Fruit fly (Drosophila melanogaster) whole organism, embryonic: ENCODE results near the gene Mst77F.

ENCODE experiments used
- Ada2b ChIP-seq: fragments of 200-800 bp; sonication (Bioruptor generic); IDR thresholded peaks from 2 replicates; pipeline ENCODE4 v1.3.6; 2022; ENCODE audit warnings: missing biosample characterization, missing genetic modification characterization
- Adf1 ChIP-seq: fragments of 200-800 bp; sonication (Bioruptor generic); IDR thresholded peaks from 2 replicates; pipeline ENCODE4 v1.3.6; 2022; ENCODE audit warnings: missing biosample characterization, missing genetic modification characterization
- BEAF-32 ChIP-seq: fragments of 200-800 bp; sonication (Bioruptor generic); optimal IDR thresholded peaks from 3 replicates; lab custom pipeline; 2017; ENCODE audit warnings: missing biosample characterization, missing genetic modification characterization, mild to moderate bottlenecking, moderate library complexity, missing genetic modification reagents
- Bdp1 ChIP-seq: fragments of 200-800 bp; sonication (Bioruptor generic); optimal IDR thresholded peaks from 3 replicates; lab custom pipeline; 2016; ENCODE audit warnings: missing biosample characterization, missing genetic modification characterization
- Bgb ChIP-seq: fragments of 200-800 bp; sonication (Bioruptor generic); IDR thresholded peaks from 2 replicates; pipeline ENCODE4 v1.3.6; 2022; ENCODE audit warnings: missing biosample characterization, missing genetic modification characterization; ENCODE audit not compliant: partially characterized antibody
- CG12155 ChIP-seq: fragments of 200-800 bp; sonication (Bioruptor generic); optimal IDR thresholded peaks from 3 replicates; lab custom pipeline; 2016; ENCODE audit warnings: missing biosample characterization, missing genetic modification characterization
- CG12236 ChIP-seq: fragments of 200-800 bp; sonication (Bioruptor generic); optimal IDR thresholded peaks from 2 replicates; lab custom pipeline; 2016; ENCODE audit warnings: missing biosample characterization, missing genetic modification characterization
- CG15269 ChIP-seq: fragments of 200-800 bp; sonication (Bioruptor generic); optimal IDR thresholded peaks from 2 replicates; lab custom pipeline; 2018; ENCODE audit warnings: missing biosample characterization, mild to moderate bottlenecking, missing genetic modification characterization, moderate library complexity
- CG1602 ChIP-seq: fragments of 200-800 bp; sonication (Bioruptor generic); optimal IDR thresholded peaks from 3 replicates; lab custom pipeline; 2016; ENCODE audit warnings: missing biosample characterization, missing genetic modification characterization
- CG16863 ChIP-seq: fragments of 200-800 bp; sonication (Bioruptor generic); optimal IDR thresholded peaks from 3 replicates; lab custom pipeline; 2016; ENCODE audit warnings: missing biosample characterization, missing genetic modification characterization
- CG17568 ChIP-seq: fragments of 200-800 bp; sonication (Bioruptor generic); optimal IDR thresholded peaks from 2 replicates; lab custom pipeline; 2018; ENCODE audit warnings: missing biosample characterization, mild to moderate bottlenecking, missing genetic modification characterization, moderate library complexity
- CG31224 ChIP-seq: fragments of 200-800 bp; sonication (Bioruptor generic); IDR thresholded peaks from 2 replicates; pipeline ENCODE4 v1.3.6; 2022; ENCODE audit warnings: missing biosample characterization, missing genetic modification characterization
- CG32767 ChIP-seq: fragments of 200-800 bp; sonication (Bioruptor generic); IDR thresholded peaks from 2 replicates; pipeline ENCODE4 v1.3.6; 2022; ENCODE audit warnings: missing biosample characterization, missing genetic modification characterization
- CG3995 ChIP-seq: fragments of 200-800 bp; sonication (Bioruptor generic); optimal IDR thresholded peaks from 3 replicates; lab custom pipeline; 2016; ENCODE audit warnings: missing biosample characterization, missing genetic modification characterization
- CG4404 ChIP-seq: fragments of 200-800 bp; sonication (Bioruptor generic); IDR thresholded peaks from 2 replicates; pipeline ENCODE4 v1.3.6; 2022; ENCODE audit warnings: missing biosample characterization, missing genetic modification characterization
- CG6813 ChIP-seq: fragments of 200-800 bp; sonication (Bioruptor generic); optimal IDR thresholded peaks from 2 replicates; lab custom pipeline; 2017; ENCODE audit warnings: missing biosample characterization, missing genetic modification characterization, mild to moderate bottlenecking, moderate library complexity, missing genetic modification reagents
- CG7372 ChIP-seq: fragments of 200-800 bp; sonication (Bioruptor generic); IDR thresholded peaks from 2 replicates; pipeline ENCODE4 v1.3.6; 2022; ENCODE audit warnings: missing biosample characterization, missing genetic modification characterization
- CG7745 ChIP-seq: fragments of 200-800 bp; sonication (Bioruptor generic); optimal IDR thresholded peaks from 2 replicates; lab custom pipeline; 2018; ENCODE audit warnings: missing biosample characterization, mild to moderate bottlenecking, missing genetic modification characterization, moderate library complexity
- CG9727 ChIP-seq: fragments of 200-800 bp; sonication (Bioruptor generic); optimal IDR thresholded peaks from 3 replicates; lab custom pipeline; 2017; ENCODE audit warnings: missing biosample characterization, mild to moderate bottlenecking, missing genetic modification characterization
- D19B ChIP-seq: fragments of 200-800 bp; sonication (Bioruptor generic); optimal IDR thresholded peaks from 2 replicates; lab custom pipeline; 2017; ENCODE audit warnings: missing biosample characterization, mild to moderate bottlenecking, missing genetic modification characterization
- Deaf1 ChIP-seq: fragments of 200-800 bp; optimal IDR thresholded peaks from 3 replicates; lab custom pipeline; 2019; ENCODE audit warnings: missing biosample characterization, mild to moderate bottlenecking, missing genetic modification characterization, moderate library complexity
- Dfd ChIP-seq, 2 experiments: fragments of >200 bp; optimal IDR thresholded peaks; 2 replicates each; lab custom pipeline; 2017; ENCODE audit warnings: missing biosample characterization in 2 of 2, missing genetic modification characterization in 2 of 2
- Dip3 ChIP-seq: fragments of 200-800 bp; sonication (Bioruptor generic); optimal IDR thresholded peaks from 3 replicates; lab custom pipeline; 2016; ENCODE audit warnings: missing biosample characterization, missing genetic modification characterization
- Eip74EF ChIP-seq, 2 experiments: fragments of 200-800 bp in 1 of 2; fragments of >200 bp in 1 of 2; sonication (Bioruptor generic) in 1 of 2; optimal IDR thresholded peaks; 2 replicates each; lab custom pipeline; 2017 to 2019; ENCODE audit warnings: missing biosample characterization in 2 of 2, missing genetic modification characterization in 2 of 2, mild to moderate bottlenecking in 1 of 2, moderate library complexity in 1 of 2
- Elba2 ChIP-seq: fragments of 200-800 bp; sonication (Bioruptor generic); optimal IDR thresholded peaks from 3 replicates; lab custom pipeline; 2016; ENCODE audit warnings: missing biosample characterization, missing genetic modification characterization
- Hmr ChIP-seq: fragments of 200-800 bp; sonication (Bioruptor generic); optimal IDR thresholded peaks from 3 replicates; lab custom pipeline; 2017; ENCODE audit warnings: mild to moderate bottlenecking, missing biosample characterization, missing genetic modification reagents, missing genetic modification characterization
- Hsf ChIP-seq: fragments of 200-800 bp; sonication (Bioruptor generic); optimal IDR thresholded peaks from 3 replicates; lab custom pipeline; 2016; ENCODE audit warnings: missing biosample characterization, missing genetic modification characterization
- Kr ChIP-seq: fragments of 200-800 bp; sonication (Bioruptor generic); optimal IDR thresholded peaks from 2 replicates; lab custom pipeline; 2017; ENCODE audit warnings: missing biosample characterization, mild to moderate bottlenecking, missing genetic modification characterization
- Lpt ChIP-seq: fragments of >200 bp; optimal IDR thresholded peaks from 2 replicates; lab custom pipeline; 2018; ENCODE audit warnings: missing biosample characterization, missing genetic modification characterization
- Nf-YC ChIP-seq: fragments of 200-800 bp; optimal IDR thresholded peaks from 3 replicates; lab custom pipeline; 2019; ENCODE audit warnings: missing biosample characterization, mild to moderate bottlenecking, missing genetic modification characterization, moderate library complexity
- Stat92E ChIP-seq, 3 experiments: fragments of >200 bp in 2 of 3; fragments of 200-800 bp in 1 of 3; sonication (Bioruptor generic) in 1 of 3; optimal IDR thresholded peaks; 2 replicates each; lab custom pipeline; 2017 to 2019; ENCODE audit warnings: missing biosample characterization in 3 of 3, missing genetic modification characterization in 3 of 3, mild to moderate bottlenecking in 1 of 3, moderate library complexity in 1 of 3
- Usf ChIP-seq: fragments of 200-800 bp; sonication (Bioruptor generic); optimal IDR thresholded peaks from 2 replicates; lab custom pipeline; 2017; ENCODE audit warnings: missing genotype, missing biosample characterization, missing genetic modification characterization
- ara ChIP-seq: fragments of 200-800 bp; sonication (Bioruptor generic); IDR thresholded peaks from 2 replicates; pipeline ENCODE4 v1.3.6; 2022; ENCODE audit warnings: missing biosample characterization, missing genetic modification characterization
- bcd ChIP-seq: fragments of 200-800 bp; sonication (Bioruptor generic); optimal IDR thresholded peaks from 2 replicates; lab custom pipeline; 2017; ENCODE audit warnings: missing biosample characterization, mild to moderate bottlenecking, missing genetic modification characterization
- fd3F ChIP-seq: fragments of 200-800 bp; sonication (Bioruptor generic); optimal IDR thresholded peaks from 2 replicates; lab custom pipeline; 2018; ENCODE audit warnings: missing biosample characterization, mild to moderate bottlenecking, missing genetic modification characterization, moderate library complexity
- grau ChIP-seq: fragments of 200-800 bp; optimal IDR thresholded peaks from 3 replicates; lab custom pipeline; 2019; ENCODE audit warnings: missing biosample characterization, mild to moderate bottlenecking, missing genetic modification characterization, moderate library complexity
- hb ChIP-seq: fragments of 200-800 bp; sonication (Bioruptor generic); IDR thresholded peaks from 3 replicates; pipeline ENCODE4 v1.3.6; 2022; ENCODE audit warnings: missing biosample characterization, missing genetic modification characterization; ENCODE audit not compliant: partially characterized antibody
- her ChIP-seq: fragments of 200-800 bp; sonication (Bioruptor generic); optimal IDR thresholded peaks from 2 replicates; lab custom pipeline; 2016; ENCODE audit warnings: missing biosample characterization, missing genetic modification characterization
- kah ChIP-seq: fragments of 200-800 bp; sonication (Bioruptor generic); optimal IDR thresholded peaks from 2 replicates; lab custom pipeline; 2018; ENCODE audit warnings: missing biosample characterization, mild to moderate bottlenecking, missing genetic modification characterization
- kay ChIP-seq: fragments of 200-800 bp; sonication (Bioruptor generic); optimal IDR thresholded peaks from 2 replicates; lab custom pipeline; 2016; ENCODE audit warnings: missing biosample characterization, missing genetic modification characterization
- ken ChIP-seq: fragments of 200-800 bp; sonication (Bioruptor generic); IDR thresholded peaks from 3 replicates; pipeline ENCODE4 v1.3.6; 2022; ENCODE audit warnings: missing biosample characterization, missing genetic modification characterization
- lbe ChIP-seq: fragments of 200-800 bp; sonication (Bioruptor generic); optimal IDR thresholded peaks from 2 replicates; lab custom pipeline; 2016; ENCODE audit warnings: missing biosample characterization, mild to moderate bottlenecking, missing genetic modification characterization
- lmd ChIP-seq: fragments of 200-800 bp; sonication (Bioruptor generic); IDR thresholded peaks from 2 replicates; pipeline ENCODE4 v1.3.6; 2022; ENCODE audit warnings: missing biosample characterization, missing genetic modification characterization
- luna ChIP-seq: fragments of 200-800 bp; sonication (Bioruptor generic); optimal IDR thresholded peaks from 2 replicates; lab custom pipeline; 2016; ENCODE audit warnings: missing biosample characterization, missing genetic modification characterization
- mam ChIP-seq: fragments of 200-800 bp; sonication (Bioruptor generic); optimal IDR thresholded peaks from 3 replicates; lab custom pipeline; 2016; ENCODE audit warnings: missing biosample characterization, missing genetic modification characterization
- nmo ChIP-seq: fragments of 200-800 bp; sonication (Bioruptor generic); optimal IDR thresholded peaks from 2 replicates; lab custom pipeline; 2018; ENCODE audit warnings: missing biosample characterization, mild to moderate bottlenecking, missing genetic modification characterization, moderate library complexity
- otp ChIP-seq: fragments of 200-800 bp; sonication (Bioruptor generic); IDR thresholded peaks from 3 replicates; pipeline ENCODE4, ENCODE4 v1.3.6; 2022; ENCODE audit warnings: missing biosample characterization, missing genetic modification characterization
- psq ChIP-seq: fragments of 200-800 bp; sonication (Bioruptor generic); optimal IDR thresholded peaks from 2 replicates; lab custom pipeline; 2017; ENCODE audit warnings: missing biosample characterization, missing genetic modification characterization
- run ChIP-seq: fragments of 200-800 bp; sonication (Bioruptor generic); optimal IDR thresholded peaks from 3 replicates; lab custom pipeline; 2018; ENCODE audit warnings: missing biosample characterization, mild to moderate bottlenecking, missing genetic modification characterization
- slp2 ChIP-seq: fragments of 200-800 bp; sonication (Bioruptor generic); optimal IDR thresholded peaks from 2 replicates; lab custom pipeline; 2016; ENCODE audit warnings: missing biosample characterization, missing genetic modification characterization
- vfl ChIP-seq: fragments of 200-800 bp; sonication (Bioruptor generic); optimal IDR thresholded peaks from 2 replicates; lab custom pipeline; 2016; ENCODE audit warnings: missing biosample characterization, missing genetic modification characterization

The Mst77F gene

dm6 chr3L:20798325-20798846, 19.4 kb downstream of the Mst77F start, which contains the start of the genes CG3698 and tzn (continued):
- TF ChIP-seq CG12155 (GFP tag; lab: Kevin White, UChicago) (peak; percentile 81), Usf (GFP tag; lab: Kevin White, UChicago) (peak; percentile 93), Dip3 (GFP tag; lab: Kevin White, UChicago) (peak; percentile 68), CG9727 (peak; percentile 97), her (peak; percentile 79), Hmr (GFP tag; lab: Kevin White, UChicago) (peak; percentile 99), CG4404 (GFP tag; lab: Robert Waterston, UW) (peak; percentile 71), psq (GFP tag; lab: Kevin White, UChicago) (peak; percentile 87), CG6813 (GFP tag; lab: Kevin White, UChicago) (peak; percentile 95), Bdp1 (GFP tag; lab: Kevin White, UChicago) (peak; percentile 80), Nf-YC (peak; percentile 69), CG15269 (tag; lab: Kevin White, UChicago) (no peak), slp2 (GFP tag; lab: Kevin White, UChicago) (peak; percentile 85), hb (GFP tag; lab: Robert Waterston, UW) (no peak), lmd (GFP tag; lab: Robert Waterston, UW) (peak; percentile 87), bcd (GFP tag; lab: Kevin White, UChicago) (peak; percentile 98), kah (GFP tag; lab: Kevin White, UChicago) (peak; percentile 74), Bgb (GFP tag; lab: Robert Waterston, UW) (no peak), lbe (no peak), Kr (peak; percentile 81), luna (peak; percentile 43), Deaf1 (tag; lab: Kevin White, UChicago) (no peak), Hsf (GFP tag; lab: Kevin White, UChicago) (peak; percentile 89), nmo (GFP tag; lab: Kevin White, UChicago) (peak; percentile 91), run (tag; lab: Kevin White, UChicago) (peak; percentile 60), grau (tag; lab: Kevin White, UChicago) (peak; percentile 84), CG1602 (GFP tag; lab: Kevin White, UChicago) (peak; percentile 82), CG31224 (GFP tag; lab: Robert Waterston, UW) (peak; percentile 89), CG7372 (peak; percentile 94), mam (GFP tag; lab: Kevin White, UChicago) (peak; percentile 76), fd3F (GFP tag; lab: Kevin White, UChicago) (peak; percentile 89), ara (GFP tag; lab: Robert Waterston, UW) (peak; percentile 85), CG3995 (peak; percentile 81), Adf1 (GFP tag; lab: Robert Waterston, UW) (peak; percentile 73), Stat92E (GFP tag; optimal IDR thresholded peaks at IDR 0.05; lab: Kevin White, UChicago) (peak in 1 of 3 experiments; percentile 28), otp (GFP tag; lab: Robert Waterston, UW) (peak; percentile 96), BEAF-32 (peak; percentile 43), Elba2 (GFP tag; lab: Kevin White, UChicago) (peak; percentile 57), Ada2b (GFP tag; lab: Robert Waterston, UW) (peak; percentile 82), CG17568 (GFP tag; lab: Kevin White, UChicago) (no peak), Dfd (GFP tag; optimal IDR thresholded peaks at IDR 0.05; lab: Kevin White, UChicago) (no peak), ken (GFP tag; lab: Robert Waterston, UW) (peak; percentile 95), Lpt (no peak), CG16863 (peak; percentile 72), CG32767 (GFP tag; lab: Robert Waterston, UW) (peak; percentile 75), D19B (peak; percentile 86), CG7745 (no peak), Eip74EF (GFP tag; optimal IDR thresholded peaks at IDR 0.05; lab: Kevin White, UChicago) (no peak), vfl (GFP tag; lab: Kevin White, UChicago) (peak; percentile 67), kay (GFP tag; lab: Kevin White, UChicago) (peak; percentile 56), CG12236 (GFP tag; lab: Kevin White, UChicago) (peak; percentile 79)
